Worm (Caenorhabditis elegans) whole organism, L3 larva: ENCODE measurements around the gene ZK596.2.

Experiments used
- ama-1 ChIP-seq: fragments of 150-350 bp; optimal IDR thresholded peaks from 2 replicates; lab custom pipeline; 2018
- daf-12 ChIP-seq: fragments of 150-350 bp; optimal IDR thresholded peaks from 2 replicates; lab custom pipeline; 2014; ENCODE audit warnings: missing biosample characterization, missing genetic modification reagents, missing genetic modification characterization
- fkh-2 ChIP-seq: fragments of 150-350 bp; optimal IDR thresholded peaks from 2 replicates; lab custom pipeline; 2014; ENCODE audit warnings: missing biosample characterization, missing genetic modification reagents, missing genetic modification characterization
- fos-1 ChIP-seq: fragments of 150-350 bp; optimal IDR thresholded peaks from 2 replicates; lab custom pipeline; 2014; ENCODE audit warnings: missing biosample characterization, missing genetic modification characterization

ce11 chrIV:10891993-10892392 lies 17.1 kb downstream of the ZK596.2 start, which contains the start of gene srlf-12:
- no peak for TF ChIP-seq ama-1 (lab: Kevin White, UChicago)
- no peak for TF ChIP-seq fos-1
- TF ChIP-seq daf-12 (tag; lab: Kevin White, UChicago): no peak
- no peak for TF ChIP-seq fkh-2 (tag; lab: Kevin White, UChicago)
